Worm (Caenorhabditis elegans): Measurements from ENCODE around the gene F54B3.2.

DNA sequence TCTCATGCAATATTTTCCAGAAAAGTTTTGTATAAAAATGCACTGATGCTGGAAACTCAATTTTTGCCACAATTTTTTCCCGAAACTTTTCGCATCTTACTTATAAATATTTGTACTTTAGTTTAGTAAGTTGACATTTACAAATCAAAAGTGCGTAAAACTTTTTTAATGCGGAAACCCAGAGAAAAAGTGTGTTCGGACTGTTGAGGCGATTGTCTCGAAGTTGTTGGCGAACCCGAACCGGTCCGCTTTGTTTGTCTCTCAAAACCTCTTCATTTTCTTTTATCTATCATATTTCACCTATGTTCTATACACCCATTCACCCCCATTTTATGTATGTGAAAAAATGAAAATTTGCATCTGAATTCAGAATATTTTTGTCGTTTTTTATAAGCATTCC is 49.3 kb downstream of the F54B3.2 start:
- TF ChIP-seq flh-1 (GFP tag; optimal IDR thresholded peaks at IDR 0.05), result no peak
- no peak for TF ChIP-seq zip-8 (tag; optimal IDR thresholded peaks at IDR 0.05)

Data from whole organism, mixed stage, embryonic.